Worm (Caenorhabditis elegans) whole organism, L4/young adult: ENCODE data around the gene C47D12.4.

Experiments
- W03F9.2 ChIP-seq: fragments of 150-350 bp; optimal IDR thresholded peaks from 2 replicates; lab custom pipeline; 2014; ENCODE audit warnings: missing biosample characterization, missing genetic modification characterization
- him-1 ChIP-seq: sonication (generic microtip); optimal IDR thresholded peaks from 2 replicates; lab custom pipeline; 2016; ENCODE audit warnings: missing genotype, missing genetic modification reagents, missing genetic modification characterization, missing compliant biosample characterization

DNA sequence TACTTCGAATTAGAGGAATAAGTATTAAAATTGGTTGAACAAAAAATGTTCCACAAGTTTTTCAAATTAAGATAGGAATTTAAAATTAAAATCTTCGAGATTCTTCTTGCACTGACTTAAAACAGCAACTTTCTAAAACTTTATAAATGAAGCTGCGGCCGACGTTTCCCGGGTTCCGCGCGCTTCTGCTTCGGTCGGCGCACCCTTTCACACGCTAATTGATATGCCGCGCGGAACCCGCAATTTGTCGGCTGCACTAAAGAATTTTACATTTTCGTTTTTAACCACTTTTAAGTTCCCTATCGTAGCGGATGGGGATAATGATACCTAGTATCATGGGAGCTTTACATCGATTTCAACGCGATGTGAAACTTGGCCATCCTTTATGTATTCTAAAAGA is 33.2 kb downstream of the C47D12.4 start:
- TF ChIP-seq him-1, result no peak
- no peak for TF ChIP-seq W03F9.2 (tag; lab: Kevin White, UChicago)
